Fruit fly (Drosophila melanogaster) whole organism, embryonic: Measurements from ENCODE around the gene dpp.

Experiments
- CG14860 ChIP-seq: fragments of 200-800 bp; sonication (Bioruptor generic); IDR thresholded peaks from 3 replicates; pipeline ENCODE4 v1.3.6; 2022; ENCODE audit warnings: missing biosample characterization, missing genetic modification characterization; ENCODE audit not compliant: partially characterized antibody
- CG31365 ChIP-seq: fragments of 200-800 bp; sonication (Bioruptor generic); optimal IDR thresholded peaks from 2 replicates; lab custom pipeline; 2018; ENCODE audit warnings: missing biosample characterization, mild to moderate bottlenecking, missing genetic modification characterization
- CG6689 ChIP-seq: fragments of 200-800 bp; sonication (Bioruptor generic); IDR thresholded peaks from 2 replicates; pipeline ENCODE4 v1.3.6; 2022; ENCODE audit warnings: missing biosample characterization, missing genetic modification characterization
- CG8089 ChIP-seq: fragments of 200-800 bp; sonication (Bioruptor generic); optimal IDR thresholded peaks from 3 replicates; lab custom pipeline; 2016; ENCODE audit warnings: missing biosample characterization, missing genetic modification characterization
- Deaf1 ChIP-seq: fragments of 200-800 bp; optimal IDR thresholded peaks from 3 replicates; lab custom pipeline; 2019; ENCODE audit warnings: missing biosample characterization, mild to moderate bottlenecking, missing genetic modification characterization, moderate library complexity
- ato ChIP-seq: fragments of 200-800 bp; sonication (Bioruptor generic); IDR thresholded peaks from 2 replicates; pipeline ENCODE4 v1.3.6; 2022; ENCODE audit warnings: missing biosample characterization, missing genetic modification characterization; ENCODE audit not compliant: partially characterized antibody
- bowl ChIP-seq: fragments of 200-800 bp; sonication (Bioruptor generic); IDR thresholded peaks from 2 replicates; pipeline ENCODE4 v1.3.6; 2022; ENCODE audit warnings: missing biosample characterization, missing genetic modification characterization
- schlank ChIP-seq: fragments of 200-800 bp; sonication (Bioruptor generic); optimal IDR thresholded peaks from 2 replicates; lab custom pipeline; 2018; ENCODE audit warnings: missing biosample characterization, mild to moderate bottlenecking, missing genetic modification characterization
- scrt ChIP-seq: fragments of 200-800 bp; sonication (Bioruptor generic); optimal IDR thresholded peaks from 2 replicates; lab custom pipeline; 2018; ENCODE audit warnings: missing biosample characterization, mild to moderate bottlenecking, missing genetic modification characterization, moderate library complexity
- unc-4 ChIP-seq: fragments of 200-800 bp; sonication (Bioruptor generic); IDR thresholded peaks from 2 replicates; pipeline ENCODE4 v1.3.6; 2022; ENCODE audit warnings: missing biosample characterization, missing genetic modification characterization; ENCODE audit not compliant: partially characterized antibody
- vnd ChIP-seq: fragments of 200-800 bp; sonication (Bioruptor generic); IDR thresholded peaks from 3 replicates; pipeline ENCODE4 v1.3.6; 2022; ENCODE audit warnings: missing biosample characterization, missing genetic modification characterization; ENCODE audit not compliant: partially characterized antibody

DNA sequence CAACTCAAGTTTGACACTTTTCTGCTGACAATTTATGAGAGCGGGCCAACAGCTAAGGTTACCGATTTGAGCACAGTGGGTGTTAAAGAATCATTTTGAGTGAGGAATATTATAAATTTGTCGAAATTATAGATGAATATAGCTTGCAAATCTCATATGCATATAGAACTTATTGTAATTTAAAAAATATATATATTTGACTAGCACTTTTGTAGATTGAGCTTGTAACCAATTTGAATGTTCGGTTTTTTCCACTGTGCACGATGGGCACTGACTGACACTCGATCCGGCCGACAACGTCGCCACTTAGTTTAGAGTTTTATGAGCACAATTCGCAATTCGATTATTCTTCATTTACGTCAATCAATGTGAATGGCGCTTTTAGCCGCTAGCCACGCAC, 29.7 kb upstream of the dpp start:
- TF ChIP-seq schlank (tag; lab: Kevin White, UChicago) (no peak), CG14860 (GFP tag; lab: Robert Waterston, UW) (no peak), ato (GFP tag; lab: Robert Waterston, UW) (no peak), CG6689 (GFP tag; lab: Robert Waterston, UW) (0 out of 2 replicates have a peak, but pooled peaks have one; percentile 9), vnd (GFP tag; lab: Robert Waterston, UW) (no peak), scrt (no peak), CG8089 (GFP tag; lab: Kevin White, UChicago) (no peak), Deaf1 (tag; lab: Kevin White, UChicago) (no peak), bowl (GFP tag; lab: Robert Waterston, UW) (no peak), CG31365 (tag; lab: Kevin White, UChicago) (no peak), unc-4 (GFP tag; lab: Robert Waterston, UW) (no peak)
